Fruit fly (Drosophila melanogaster) S2 (cell line): Measurements from ENCODE around the gene msb1l.

ENCODE experiments used
- CG8478 ChIP-seq: fragments of >200 bp; optimal IDR thresholded peaks from 2 replicates; lab custom pipeline; 2018
- CTCF ChIP-seq, 2 experiments: fragments of >200 bp; optimal IDR thresholded peaks; 2 replicates each; lab custom pipeline; 2018

- TF ChIP-seq CTCF (optimal IDR thresholded peaks at IDR 0.05; lab: Kevin White, UChicago) (no peak), CG8478 (lab: Kevin White, UChicago) (no peak)
These were observed 37.2 kb upstream of the msb1l start, which contains the start of gene CG13081 for dm6 chr2L:19540307-19540706.
